Worm (Caenorhabditis elegans): ENCODE data around the gene T26A8.4.
A peak's percentile ranks its signal among the peaks of the same experiment; 100 is the strongest.

Gene T26A8.4

DNA sequence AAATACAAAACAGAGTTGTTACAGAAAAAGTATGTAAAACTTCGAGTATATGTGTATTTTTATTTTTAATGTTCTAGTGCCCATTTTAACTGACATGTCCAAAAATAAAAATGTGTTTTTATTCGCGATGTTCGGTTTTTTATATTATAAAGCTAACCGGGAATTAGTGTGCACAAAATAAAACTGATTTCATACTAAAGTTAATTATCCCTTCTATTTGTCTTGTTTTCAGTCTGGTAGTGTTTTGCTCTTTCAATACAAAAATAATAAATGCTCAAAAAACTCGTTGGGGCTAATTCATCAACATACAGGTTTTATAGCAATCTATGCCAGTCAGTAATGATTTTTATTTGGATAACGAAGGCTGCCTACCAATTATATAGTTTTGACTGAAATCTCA, 48.0 kb downstream of the T26A8.4 start:
- TF ChIP-seq cebp-2 (GFP tag; IDR thresholded peaks at IDR 0.05), result no peak
- TF ChIP-seq ztf-25 (GFP tag; IDR thresholded peaks at IDR 0.05), result no peak
- no peak for TF ChIP-seq F37B4.10 (GFP tag; IDR thresholded peaks at IDR 0.05)
- TF ChIP-seq egrh-3 (GFP tag; IDR thresholded peaks at IDR 0.05), result no peak
- TF ChIP-seq let-607 (tag; optimal IDR thresholded peaks at IDR 0.05), result no peak
- no peak for TF ChIP-seq F57A8.1 (GFP tag; optimal IDR thresholded peaks at IDR 0.05)
- no peak for TF ChIP-seq snpc-1.1 (tag; optimal IDR thresholded peaks at IDR 0.05; ENCODE audit: insufficient read depth)
- no peak for TF ChIP-seq C06A6.2 (GFP tag; conservative IDR thresholded peaks at IDR 0.05)
- no peak for TF ChIP-seq nhr-120 (GFP tag; IDR thresholded peaks at IDR 0.05)
- no peak for TF ChIP-seq F55B11.4 (tag; optimal IDR thresholded peaks at IDR 0.05; ENCODE audit: borderline replicate concordance, insufficient read depth)

DNA sequence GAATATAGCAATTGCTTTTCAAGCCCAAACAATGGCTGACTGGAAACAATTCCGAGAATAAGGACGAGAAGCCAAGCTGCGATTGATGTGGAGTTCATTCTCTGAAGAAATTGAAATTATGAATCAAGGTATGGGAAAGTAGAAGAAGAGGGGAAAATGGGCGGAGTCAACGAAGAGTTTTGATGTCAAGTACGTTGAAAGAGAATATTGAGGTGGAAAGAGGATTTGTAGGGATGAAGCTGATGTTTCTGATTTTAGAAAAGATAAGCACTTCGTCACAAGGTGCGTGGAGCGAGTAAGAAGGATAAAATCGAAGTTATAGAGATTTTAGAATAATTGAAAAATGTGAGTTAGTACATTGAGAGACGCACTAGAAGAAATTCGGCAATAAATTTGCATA, 50.0 kb downstream of the T26A8.4 start, which contains the start of gene D2096.9:
TSS of gene D2096.9 (minus strand) at position 101 of the 400 bp plus-strand sequence.
- no peak for TF ChIP-seq somi-1 (GFP tag; optimal IDR thresholded peaks at IDR 0.05)
- TF ChIP-seq repo-1 (tag; optimal IDR thresholded peaks at IDR 0.05), result no peak
- TF ChIP-seq egl-18 (GFP tag; IDR thresholded peaks at IDR 0.05), result no peak
- TF ChIP-seq egrh-3 (GFP tag; IDR thresholded peaks at IDR 0.05), result no peak
- TF ChIP-seq T26A5.8 (tag; optimal IDR thresholded peaks at IDR 0.05), result no peak
- no peak for TF ChIP-seq ceh-79 (tag; optimal IDR thresholded peaks at IDR 0.05)
- TF ChIP-seq ceh-58 (GFP tag; IDR thresholded peaks at IDR 0.05), result no peak
- no peak for TF ChIP-seq Y79H2A.3 (GFP tag; conservative IDR thresholded peaks at IDR 0.05)

DNA sequence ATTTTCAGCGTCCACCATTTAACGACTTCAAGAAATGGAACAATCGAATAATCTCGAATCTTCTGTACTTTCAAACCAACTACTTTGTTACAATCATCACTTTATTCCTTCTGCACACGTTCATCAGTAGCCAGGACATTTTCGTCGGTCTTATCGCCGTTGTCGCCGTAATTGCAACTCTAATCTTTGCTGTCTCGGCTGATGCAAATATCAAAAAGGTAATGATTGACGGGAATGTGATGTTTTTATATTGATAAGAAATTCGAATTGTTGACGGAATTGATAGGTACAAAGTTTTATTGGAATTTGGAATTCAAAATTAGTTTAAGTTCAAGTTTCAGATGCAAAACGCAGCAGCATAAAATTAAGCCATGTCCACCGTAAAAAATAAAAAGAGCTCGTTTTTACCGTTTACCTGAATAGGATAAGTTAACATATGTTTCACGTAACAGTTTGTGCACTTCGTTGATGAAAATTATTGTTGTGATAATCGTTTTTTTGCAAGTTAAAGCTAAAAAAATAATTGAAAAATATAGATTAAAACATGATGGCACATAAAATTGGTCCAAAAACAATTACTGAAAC, 52.3 kb downstream of the T26A8.4 start:
- TF ChIP-seq let-607 (tag; optimal IDR thresholded peaks at IDR 0.05), result peak in 1 of 2 experiments; percentile 40
- TF ChIP-seq B0019.2 (GFP tag; conservative IDR thresholded peaks at IDR 0.05), result no peak
- peak; percentile 93 for TF ChIP-seq nhr-80 (tag; optimal IDR thresholded peaks at IDR 0.05)
- TF ChIP-seq tbp1 (GFP tag; optimal IDR thresholded peaks at IDR 0.05), result peak; percentile 24
- peak; percentile 54 for TF ChIP-seq unc-62 (GFP tag; optimal IDR thresholded peaks at IDR 0.05)

DNA sequence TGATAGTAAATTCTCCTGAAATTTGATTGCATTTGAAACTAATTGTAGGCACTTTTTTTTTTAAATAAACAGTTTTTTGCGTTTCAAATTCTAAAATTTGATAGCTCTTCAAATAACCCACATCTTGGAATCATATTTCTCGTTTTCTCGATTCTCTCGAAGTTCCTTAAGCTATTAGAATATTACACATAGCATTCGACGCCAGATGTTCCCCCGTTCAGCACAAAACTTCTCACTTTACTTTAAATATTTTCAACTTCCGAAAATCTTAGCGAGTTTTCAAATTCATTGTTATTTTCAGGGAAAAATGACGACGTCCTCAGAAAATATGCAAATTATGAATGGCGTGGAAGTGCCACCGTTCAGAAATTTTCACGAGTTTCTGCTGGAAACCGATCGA, 53.0 kb downstream of the T26A8.4 start, which contains the start of gene praf-3:
TSS of gene praf-3 (plus strand) at position 301 of the 400 bp plus-strand sequence.
- no peak for TF ChIP-seq F55B11.4 (tag; optimal IDR thresholded peaks at IDR 0.05; ENCODE audit: borderline replicate concordance, insufficient read depth)
- TF ChIP-seq ceh-100 (GFP tag; IDR thresholded peaks at IDR 0.05), result no peak
- TF ChIP-seq snpc-1.3 (tag; optimal IDR thresholded peaks at IDR 0.05; ENCODE audit: insufficient read depth), result no peak

DNA sequence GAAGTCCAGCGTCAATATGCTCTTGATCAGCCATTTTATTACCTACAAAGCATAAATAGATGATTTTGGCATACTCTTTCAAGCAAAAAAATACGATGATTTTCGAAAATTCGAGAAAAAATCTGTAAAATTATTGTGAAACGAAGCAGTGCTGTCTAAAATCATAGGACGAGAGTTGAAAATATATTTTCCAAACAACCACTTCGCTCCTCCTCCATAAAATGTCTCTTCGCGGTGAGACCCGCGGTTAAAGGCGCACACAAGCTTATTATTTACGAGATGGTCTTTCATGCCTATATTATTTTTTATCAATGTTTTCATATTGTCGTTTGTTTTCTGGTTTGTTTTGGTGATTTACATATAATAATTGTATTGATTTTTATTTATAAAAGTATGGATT, 53.4 kb downstream of the T26A8.4 start, which contains the start of gene nap-1:
TSS of gene nap-1 (minus strand) at position 42 of the 400 bp plus-strand sequence.
- TF ChIP-seq nhr-120 (GFP tag; IDR thresholded peaks at IDR 0.05) (no peak), akir-1 (GFP tag; optimal IDR thresholded peaks at IDR 0.05) (no peak), attf-6 (GFP tag; IDR thresholded peaks at IDR 0.05) (no peak), K12H6.12 (tag; optimal IDR thresholded peaks at IDR 0.05) (no peak), madf-8 (GFP tag; conservative IDR thresholded peaks at IDR 0.05) (no peak), hsf-1 (GFP tag; IDR thresholded peaks at IDR 0.05) (no peak), ztf-18 (tag; optimal IDR thresholded peaks at IDR 0.05) (no peak), ceh-91 (GFP tag; IDR thresholded peaks at IDR 0.05) (no peak), B0261.1 (tag; optimal IDR thresholded peaks at IDR 0.05) (no peak), hlh-12 (tag; optimal IDR thresholded peaks at IDR 0.05) (no peak), ztf-22 (GFP tag; optimal IDR thresholded peaks at IDR 0.05) (no peak), ztf-26 (tag; optimal IDR thresholded peaks at IDR 0.05) (no peak), nfya-1 (tag; optimal IDR thresholded peaks at IDR 0.05; ENCODE audit: borderline replicate concordance, insufficient read depth) (no peak), Y79H2A.3 (GFP tag; conservative IDR thresholded peaks at IDR 0.05) (no peak), let-526 (GFP tag; IDR thresholded peaks at IDR 0.05) (no peak), snpc-4 (GFP tag; optimal IDR thresholded peaks at IDR 0.05) (no peak), snpc-4 (tag; optimal IDR thresholded peaks at IDR 0.05) (peak in 2 of 4 experiments; percentile 53 to 80), Y56A3A.18 (GFP tag; IDR thresholded peaks at IDR 0.05) (no peak), madf-3 (GFP tag; IDR thresholded peaks at IDR 0.05) (no peak), snpc-1.3 (tag; optimal IDR thresholded peaks at IDR 0.05; ENCODE audit: insufficient read depth) (peak; percentile 6), D2030.7 (GFP tag; IDR thresholded peaks at IDR 0.05) (no peak), egl-18 (GFP tag; IDR thresholded peaks at IDR 0.05) (no peak)
